Worm (Caenorhabditis elegans): ENCODE results near the gene usp-33.

The usp-33 gene

ce11 chrX:15619273-15619672 lies 28.1 kb downstream of the usp-33 start:
- TF ChIP-seq sox-4 (tag; optimal IDR thresholded peaks at IDR 0.05) = no peak
- peak; percentile 36 for TF ChIP-seq rnt-1 (tag; optimal IDR thresholded peaks at IDR 0.05)
- TF ChIP-seq lir-3 (tag; optimal IDR thresholded peaks at IDR 0.05; ENCODE audit: poor library complexity) = peak; percentile 1
- peak; percentile 36 for TF ChIP-seq nhr-19 (GFP tag; conservative IDR thresholded peaks at IDR 0.05)
- TF ChIP-seq ama-1 (optimal IDR thresholded peaks at IDR 0.05) = no peak
- peak; percentile 76 for TF ChIP-seq nhr-85 (tag)
- TF ChIP-seq aly-2 (tag; optimal IDR thresholded peaks at IDR 0.05) = no peak
- peak; percentile 61 for TF ChIP-seq nhr-71 (tag; optimal IDR thresholded peaks at IDR 0.05)
- peak; percentile 62 for TF ChIP-seq fkh-8 (tag; optimal IDR thresholded peaks at IDR 0.05)
- TF ChIP-seq elt-2 (tag; optimal IDR thresholded peaks at IDR 0.05) = peak; percentile 37
- TF ChIP-seq mep-1 (tag; optimal IDR thresholded peaks at IDR 0.05) = peak; percentile 37
- TF ChIP-seq nhr-20 (tag; optimal IDR thresholded peaks at IDR 0.05) = peak; percentile 32
- TF ChIP-seq snu-23 (GFP tag; optimal IDR thresholded peaks at IDR 0.05) = peak; percentile 50
- TF ChIP-seq nhr-47 (tag; optimal IDR thresholded peaks at IDR 0.05) = peak; percentile 59
- peak; percentile 11 for TF ChIP-seq swsn-7 (tag; optimal IDR thresholded peaks at IDR 0.05)
- TF ChIP-seq nhr-84 (tag; optimal IDR thresholded peaks at IDR 0.05) = no peak
- peak; percentile 34 for TF ChIP-seq lin-14 (GFP tag; optimal IDR thresholded peaks at IDR 0.05)
- no peak for TF ChIP-seq ceh-88 (GFP tag; IDR thresholded peaks at IDR 0.05)
- TF ChIP-seq lin-35 (GFP tag; optimal IDR thresholded peaks at IDR 0.05) = peak in 1 of 2 experiments; percentile 27
- peak; percentile 28 for TF ChIP-seq nhr-90 (tag; optimal IDR thresholded peaks at IDR 0.05; ENCODE audit: poor library complexity)

- TF ChIP-seq mef-2 (tag; optimal IDR thresholded peaks at IDR 0.05) (no peak), ama-1 (optimal IDR thresholded peaks at IDR 0.05) (no peak), fkh-8 (tag; optimal IDR thresholded peaks at IDR 0.05) (no peak), rnt-1 (tag; optimal IDR thresholded peaks at IDR 0.05) (no peak), tlp-1 (tag; optimal IDR thresholded peaks at IDR 0.05) (no peak), pag-3 (tag; optimal IDR thresholded peaks at IDR 0.05; ENCODE audit: borderline replicate concordance, insufficient read depth) (no peak), ztf-4 (tag; optimal IDR thresholded peaks at IDR 0.05) (no peak), aly-2 (tag; optimal IDR thresholded peaks at IDR 0.05) (no peak), ces-1 (GFP tag; optimal IDR thresholded peaks at IDR 0.05) (no peak), ceh-82 (tag; optimal IDR thresholded peaks at IDR 0.05) (no peak), unc-86 (tag; optimal IDR thresholded peaks at IDR 0.05) (no peak), elt-3 (tag; optimal IDR thresholded peaks at IDR 0.05) (no peak), C34B4.2 (tag; optimal IDR thresholded peaks at IDR 0.05) (no peak), alr-1 (tag; optimal IDR thresholded peaks at IDR 0.05; ENCODE audit: borderline replicate concordance) (no peak), ets-5 (GFP tag; IDR thresholded peaks at IDR 0.05) (no peak), lsy-2 (tag; optimal IDR thresholded peaks at IDR 0.05) (no peak), Y116A8C.19 (tag; optimal IDR thresholded peaks at IDR 0.05; ENCODE audit: borderline replicate concordance) (no peak)
Measured at ce11 chrX:15620200-15620599, 29.0 kb downstream of the usp-33 start, which contains the start of gene K09E9.1. K09E9.1 (plus strand) TSS chrX:15620500.

- TF ChIP-seq skn-1 (tag; optimal IDR thresholded peaks at IDR 0.05) (no peak), egl-13 (tag; optimal IDR thresholded peaks at IDR 0.05) (no peak), lin-15B (tag; optimal IDR thresholded peaks at IDR 0.05) (no peak), isw-1 (GFP tag; IDR thresholded peaks at IDR 0.05) (no peak), alr-1 (tag; optimal IDR thresholded peaks at IDR 0.05; ENCODE audit: borderline replicate concordance) (no peak), ama-1 (optimal IDR thresholded peaks at IDR 0.05) (no peak), nhr-19 (GFP tag; conservative IDR thresholded peaks at IDR 0.05) (no peak), elt-2 (tag; optimal IDR thresholded peaks at IDR 0.05) (no peak), unc-130 (tag; optimal IDR thresholded peaks at IDR 0.05) (no peak), jun-1 (tag; optimal IDR thresholded peaks at IDR 0.05) (no peak), hlh-4 (tag; optimal IDR thresholded peaks at IDR 0.05) (no peak), unc-98 (GFP tag; IDR thresholded peaks at IDR 0.05) (no peak), irx-1 (tag; optimal IDR thresholded peaks at IDR 0.05) (no peak), nhr-28 (tag; optimal IDR thresholded peaks at IDR 0.05) (no peak)
Measured at ce11 chrX:15621001-15621400, 29.8 kb downstream of the usp-33 start.
